Fruit fly (Drosophila melanogaster) whole organism, embryonic: ENCODE results near the gene Spn27A.

Source experiments
- Antp ChIP-seq: fragments of 200-800 bp; sonication (Bioruptor generic); optimal IDR thresholded peaks from 3 replicates; lab custom pipeline; 2016; ENCODE audit warnings: missing biosample characterization, missing genetic modification characterization
- B-H1 ChIP-seq: fragments of 200-800 bp; sonication (Bioruptor generic); IDR thresholded peaks from 3 replicates; pipeline ENCODE4 v1.3.6; 2022; ENCODE audit warnings: missing biosample characterization, missing genetic modification characterization
- BEAF-32 ChIP-seq: fragments of 200-800 bp; sonication (Bioruptor generic); optimal IDR thresholded peaks from 3 replicates; lab custom pipeline; 2017; ENCODE audit warnings: missing biosample characterization, missing genetic modification characterization, mild to moderate bottlenecking, moderate library complexity, missing genetic modification reagents
- CG10209 ChIP-seq: fragments of 200-800 bp; sonication (Bioruptor generic); optimal IDR thresholded peaks from 3 replicates; lab custom pipeline; 2017; ENCODE audit warnings: missing biosample characterization, mild to moderate bottlenecking, missing genetic modification characterization, missing genetic modification reagents
- CG10543 ChIP-seq: fragments of 200-800 bp; sonication (Bioruptor generic); optimal IDR thresholded peaks from 3 replicates; lab custom pipeline; 2017; ENCODE audit warnings: missing biosample characterization, mild to moderate bottlenecking, missing genetic modification characterization, moderate library complexity
- CG10959 ChIP-seq: fragments of 200-800 bp; sonication (Bioruptor generic); IDR thresholded peaks from 2 replicates; pipeline ENCODE4 v1.3.6; 2022; ENCODE audit warnings: missing biosample characterization, missing genetic modification characterization
- CG11093 ChIP-seq: fragments of 200-800 bp; sonication (Bioruptor generic); IDR thresholded peaks from 3 replicates; pipeline ENCODE4 v1.3.6; 2022; ENCODE audit warnings: missing biosample characterization, missing genetic modification characterization
- CG11456 ChIP-seq: fragments of 200-800 bp; sonication (Bioruptor generic); IDR thresholded peaks from 3 replicates; pipeline ENCODE4 v1.3.6; 2022; ENCODE audit warnings: missing biosample characterization, missing genetic modification characterization
- CG11723 ChIP-seq: fragments of 200-800 bp; sonication (Bioruptor generic); optimal IDR thresholded peaks from 2 replicates; lab custom pipeline; 2017; ENCODE audit warnings: missing biosample characterization, mild to moderate bottlenecking, missing genetic modification characterization
- CG12155 ChIP-seq: fragments of 200-800 bp; sonication (Bioruptor generic); optimal IDR thresholded peaks from 3 replicates; lab custom pipeline; 2016; ENCODE audit warnings: missing biosample characterization, missing genetic modification characterization
- CG12299 ChIP-seq: fragments of 200-800 bp; sonication (Bioruptor generic); optimal IDR thresholded peaks from 2 replicates; lab custom pipeline; 2018; ENCODE audit warnings: missing biosample characterization, mild to moderate bottlenecking, missing genetic modification characterization
- CG13775 ChIP-seq: fragments of 200-800 bp; sonication (Bioruptor generic); optimal IDR thresholded peaks from 3 replicates; lab custom pipeline; 2017; ENCODE audit warnings: missing biosample characterization, mild to moderate bottlenecking, missing genetic modification characterization
- CG14441 ChIP-seq: fragments of 200-800 bp; sonication (Bioruptor generic); IDR thresholded peaks from 2 replicates; pipeline ENCODE4 v1.3.6; 2022; ENCODE audit warnings: missing biosample characterization, missing genetic modification characterization
- CG15479 ChIP-seq: fragments of 200-800 bp; sonication (Bioruptor generic); optimal IDR thresholded peaks from 3 replicates; lab custom pipeline; 2019; ENCODE audit warnings: missing biosample characterization, mild to moderate bottlenecking, missing genetic modification characterization, moderate library complexity
- CG2116 ChIP-seq: fragments of 200-800 bp; sonication (Bioruptor generic); optimal IDR thresholded peaks from 3 replicates; lab custom pipeline; 2018; ENCODE audit warnings: missing biosample characterization, mild to moderate bottlenecking, missing genetic modification characterization
- CG34422 ChIP-seq: fragments of 200-800 bp; sonication (Bioruptor generic); IDR thresholded peaks from 3 replicates; pipeline ENCODE4 v1.3.6; 2022; ENCODE audit warnings: missing biosample characterization, missing genetic modification characterization
- CG7372 ChIP-seq: fragments of 200-800 bp; sonication (Bioruptor generic); IDR thresholded peaks from 2 replicates; pipeline ENCODE4 v1.3.6; 2022; ENCODE audit warnings: missing biosample characterization, missing genetic modification characterization
- CG7928 ChIP-seq: fragments of 200-800 bp; sonication (Bioruptor generic); optimal IDR thresholded peaks from 2 replicates; lab custom pipeline; 2017; ENCODE audit warnings: missing biosample characterization, mild to moderate bottlenecking, missing genetic modification characterization
- CG8089 ChIP-seq: fragments of 200-800 bp; sonication (Bioruptor generic); optimal IDR thresholded peaks from 3 replicates; lab custom pipeline; 2016; ENCODE audit warnings: missing biosample characterization, missing genetic modification characterization
- CG8924 ChIP-seq: fragments of 200-800 bp; optimal IDR thresholded peaks from 3 replicates; lab custom pipeline; 2019; ENCODE audit warnings: missing biosample characterization, mild to moderate bottlenecking, missing genetic modification characterization, moderate library complexity
- Dip2 ChIP-seq: fragments of 200-800 bp; sonication (Bioruptor generic); IDR thresholded peaks from 2 replicates; pipeline ENCODE4 v1.3.6; 2022; ENCODE audit warnings: missing biosample characterization, missing genetic modification characterization
- Dp ChIP-seq: fragments of 200-800 bp; sonication (Bioruptor generic); optimal IDR thresholded peaks from 2 replicates; lab custom pipeline; 2018; ENCODE audit warnings: missing biosample characterization, mild to moderate bottlenecking, missing genetic modification characterization, moderate library complexity
- E2f1 ChIP-seq: fragments of 200-800 bp; sonication (Bioruptor generic); IDR thresholded peaks from 2 replicates; pipeline ENCODE4 v1.3.6; 2022; ENCODE audit warnings: missing biosample characterization, missing genetic modification characterization
- Ets97D ChIP-seq: fragments of 200-800 bp; sonication (Bioruptor generic); optimal IDR thresholded peaks from 3 replicates; lab custom pipeline; 2016; ENCODE audit warnings: missing biosample characterization, missing genetic modification characterization
- HmgD ChIP-seq: fragments of 200-800 bp; sonication (Bioruptor generic); optimal IDR thresholded peaks from 3 replicates; lab custom pipeline; 2016; ENCODE audit warnings: missing biosample characterization, missing genetic modification characterization
- Hmr ChIP-seq: fragments of 200-800 bp; sonication (Bioruptor generic); optimal IDR thresholded peaks from 3 replicates; lab custom pipeline; 2017; ENCODE audit warnings: mild to moderate bottlenecking, missing biosample characterization, missing genetic modification reagents, missing genetic modification characterization
- MESR4 ChIP-seq: fragments of 200-800 bp; sonication (Bioruptor generic); optimal IDR thresholded peaks from 2 replicates; lab custom pipeline; 2018; ENCODE audit warnings: missing biosample characterization, mild to moderate bottlenecking, missing genetic modification characterization, moderate library complexity
- Myb ChIP-seq: fragments of 200-800 bp; sonication (Bioruptor generic); optimal IDR thresholded peaks from 2 replicates; lab custom pipeline; 2016; ENCODE audit warnings: missing biosample characterization, missing genetic modification characterization
- Neu2 ChIP-seq: fragments of 200-800 bp; sonication (Bioruptor generic); optimal IDR thresholded peaks from 3 replicates; lab custom pipeline; 2016; ENCODE audit warnings: missing biosample characterization, missing genetic modification characterization, borderline replicate concordance
- Oli ChIP-seq: fragments of 200-800 bp; sonication (Bioruptor generic); optimal IDR thresholded peaks from 2 replicates; lab custom pipeline; 2018; ENCODE audit warnings: missing biosample characterization, mild to moderate bottlenecking, missing genetic modification characterization, moderate library complexity
- PHDP ChIP-seq: fragments of 200-800 bp; sonication (Bioruptor generic); optimal IDR thresholded peaks from 3 replicates; lab custom pipeline; 2018; ENCODE audit warnings: missing biosample characterization, mild to moderate bottlenecking, missing genetic modification characterization, moderate library complexity
- Poxn ChIP-seq: fragments of 200-800 bp; sonication (Bioruptor generic); IDR thresholded peaks from 2 replicates; pipeline ENCODE4 v1.3.6; 2022; ENCODE audit warnings: missing biosample characterization, missing genetic modification characterization
- Ptx1 ChIP-seq: fragments of 200-800 bp; sonication (Bioruptor generic); IDR thresholded peaks from 2 replicates; pipeline ENCODE4 v1.3.6; 2022; ENCODE audit warnings: missing biosample characterization, missing genetic modification characterization
- bcd ChIP-seq: fragments of 200-800 bp; sonication (Bioruptor generic); optimal IDR thresholded peaks from 2 replicates; lab custom pipeline; 2017; ENCODE audit warnings: missing biosample characterization, mild to moderate bottlenecking, missing genetic modification characterization
- dan ChIP-seq: fragments of 200-800 bp; sonication (Bioruptor generic); IDR thresholded peaks from 2 replicates; pipeline ENCODE4 v1.3.6; 2022; ENCODE audit warnings: missing biosample characterization, missing genetic modification characterization
- esg ChIP-seq: fragments of 200-800 bp; sonication (Bioruptor generic); conservative IDR thresholded peaks from 2 replicates; pipeline ENCODE4 v1.3.6; 2022; ENCODE audit warnings: missing biosample characterization, missing genetic modification characterization
- ftz-f1 ChIP-seq: fragments of 200-800 bp; sonication (Bioruptor generic); optimal IDR thresholded peaks from 2 replicates; lab custom pipeline; 2016; ENCODE audit warnings: missing biosample characterization, missing genetic modification characterization
- hb ChIP-seq: fragments of 200-800 bp; sonication (Bioruptor generic); IDR thresholded peaks from 3 replicates; pipeline ENCODE4 v1.3.6; 2022; ENCODE audit warnings: missing biosample characterization, missing genetic modification characterization; ENCODE audit not compliant: partially characterized antibody
- hkb ChIP-seq, 2 experiments: fragments of 200-800 bp in 1 of 2; fragments of >200 bp in 1 of 2; sonication (Bioruptor generic) in 1 of 2; IDR thresholded peaks in 1 of 2; optimal IDR thresholded peaks in 1 of 2; 2 replicates each; pipeline versions ENCODE4 v1.3.6 to Lab custom; 2017 to 2022; ENCODE audit warnings: missing biosample characterization in 1 of 2, missing genetic modification characterization in 1 of 2
- jumu ChIP-seq: fragments of 200-800 bp; sonication (Bioruptor generic); optimal IDR thresholded peaks from 3 replicates; lab custom pipeline; 2016; ENCODE audit warnings: missing biosample characterization, missing genetic modification characterization
- knrl ChIP-seq: fragments of 200-800 bp; sonication (Bioruptor generic); IDR thresholded peaks from 3 replicates; pipeline ENCODE4 v1.3.6; 2022; ENCODE audit warnings: missing biosample characterization, missing genetic modification characterization; ENCODE audit not compliant: partially characterized antibody
- mirr ChIP-seq: fragments of 200-800 bp; sonication (Bioruptor generic); optimal IDR thresholded peaks from 3 replicates; lab custom pipeline; 2018; ENCODE audit warnings: missing biosample characterization, mild to moderate bottlenecking, missing genetic modification characterization
- nerfin-1 ChIP-seq: fragments of 200-800 bp; sonication (Bioruptor generic); optimal IDR thresholded peaks from 3 replicates; lab custom pipeline; 2019; ENCODE audit warnings: missing biosample characterization, mild to moderate bottlenecking, missing genetic modification characterization, moderate library complexity
- odd ChIP-seq: fragments of 200-800 bp; sonication (Bioruptor generic); optimal IDR thresholded peaks from 2 replicates; lab custom pipeline; 2017; ENCODE audit warnings: missing biosample characterization, mild to moderate bottlenecking, missing genetic modification characterization
- otp ChIP-seq: fragments of 200-800 bp; sonication (Bioruptor generic); IDR thresholded peaks from 3 replicates; pipeline ENCODE4, ENCODE4 v1.3.6; 2022; ENCODE audit warnings: missing biosample characterization, missing genetic modification characterization
- row ChIP-seq: fragments of 200-800 bp; sonication (Bioruptor generic); IDR thresholded peaks from 3 replicates; pipeline ENCODE4 v1.3.6; 2022; ENCODE audit warnings: missing biosample characterization, missing genetic modification characterization
- ssp ChIP-seq: fragments of 200-800 bp; sonication (Bioruptor generic); IDR thresholded peaks from 2 replicates; pipeline ENCODE4 v1.3.6; 2022; ENCODE audit warnings: missing biosample characterization, missing genetic modification characterization
- unpg ChIP-seq: fragments of 200-800 bp; sonication (Bioruptor generic); optimal IDR thresholded peaks from 3 replicates; lab custom pipeline; 2018; ENCODE audit warnings: missing biosample characterization, mild to moderate bottlenecking, missing genetic modification characterization, moderate library complexity
- vfl ChIP-seq: fragments of 200-800 bp; sonication (Bioruptor generic); optimal IDR thresholded peaks from 2 replicates; lab custom pipeline; 2016; ENCODE audit warnings: missing biosample characterization, missing genetic modification characterization

Spn27A gene

DNA sequence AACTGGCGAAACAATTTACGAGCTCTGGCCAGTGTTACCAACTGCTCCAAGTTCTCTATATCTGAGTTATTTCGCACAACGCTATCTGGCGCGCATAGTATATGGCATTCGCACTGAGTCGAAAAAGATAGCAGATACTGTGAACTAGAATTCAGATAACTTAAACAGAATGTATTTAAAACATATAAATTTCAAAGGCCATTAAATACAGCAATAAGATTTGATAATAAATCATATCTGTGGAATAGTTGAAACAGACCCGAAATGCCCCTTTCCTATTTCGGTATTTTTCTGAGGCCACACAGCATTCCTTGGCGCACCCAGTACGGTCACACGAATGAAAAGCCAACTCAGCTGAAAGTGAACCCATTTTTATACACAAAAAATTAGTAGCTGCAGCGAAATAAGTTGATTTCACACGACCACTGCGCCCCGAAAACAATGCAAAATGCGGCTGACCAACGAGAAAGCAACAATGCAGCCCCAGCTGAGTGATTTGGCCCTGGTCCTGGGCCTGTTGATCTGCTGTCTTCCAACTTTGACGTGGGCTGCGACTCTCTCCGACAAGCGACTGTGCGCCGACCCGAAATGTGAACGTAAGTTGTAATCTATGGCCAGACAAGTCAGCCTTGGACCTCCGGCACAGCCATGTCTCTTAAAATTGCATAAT, 23.9 kb downstream of the Spn27A start, which contains the start of the genes CG31635 and Tango1 (continued):
- TF ChIP-seq CG10959 (GFP tag; lab: Robert Waterston, UW) = no peak
- TF ChIP-seq CG10543 (GFP tag; lab: Kevin White, UChicago) = peak; percentile 31
- no peak for TF ChIP-seq Neu2 (GFP tag; lab: Kevin White, UChicago)
- TF ChIP-seq jumu (GFP tag; lab: Kevin White, UChicago) = peak; percentile 24
- TF ChIP-seq row (GFP tag; lab: Robert Waterston, UW) = peak; percentile 77
- no peak for TF ChIP-seq mirr (GFP tag; lab: Kevin White, UChicago)
- TF ChIP-seq knrl = peak; percentile 30; the same call in 1 of the 3 replicates
- no peak for TF ChIP-seq CG11456 (GFP tag; lab: Robert Waterston, UW)
- TF ChIP-seq CG11093 (GFP tag; lab: Robert Waterston, UW) = 0 out of 3 replicates have a peak, but pooled peaks have one; percentile 37
- no peak for TF ChIP-seq B-H1
- TF ChIP-seq Antp (GFP tag; lab: Kevin White, UChicago) = peak; percentile 13
- TF ChIP-seq bcd = no peak
- TF ChIP-seq vfl (GFP tag; lab: Kevin White, UChicago) = no peak
- TF ChIP-seq E2f1 (GFP tag; lab: Robert Waterston, UW) = peak; percentile 19; the same call in 1 of the 2 replicates
- TF ChIP-seq Ets97D (GFP tag; lab: Kevin White, UChicago) = peak; percentile 75
- peak; percentile 10 for TF ChIP-seq CG13775 (GFP tag; lab: Kevin White, UChicago)
- no peak for TF ChIP-seq otp (GFP tag; lab: Robert Waterston, UW)
- TF ChIP-seq CG12155 (GFP tag; lab: Kevin White, UChicago) = peak; percentile 6
- peak; percentile 89 for TF ChIP-seq MESR4 (GFP tag; lab: Kevin White, UChicago)
- 0 out of 2 replicates have a peak, but pooled peaks have one; percentile 14 for TF ChIP-seq CG7372 (GFP tag; lab: Robert Waterston, UW)
- no peak for TF ChIP-seq Dip2 (GFP tag; lab: Robert Waterston, UW)
- TF ChIP-seq CG8924 (tag; lab: Kevin White, UChicago) = no peak
- no peak for TF ChIP-seq CG11723 (GFP tag; lab: Kevin White, UChicago)
- TF ChIP-seq Oli (tag; lab: Kevin White, UChicago) = no peak
- TF ChIP-seq Ptx1 (GFP tag; lab: Robert Waterston, UW) = peak; percentile 46; the same call in 1 of the 2 replicates
- TF ChIP-seq Myb = peak; percentile 30
- TF ChIP-seq CG34422 (GFP tag; lab: Robert Waterston, UW) = peak; percentile 46; the same call in 1 of the 3 replicates
- TF ChIP-seq CG8089 (GFP tag; lab: Kevin White, UChicago) = no peak
- no peak for TF ChIP-seq dan (GFP tag; lab: Robert Waterston, UW)
- peak; percentile 95 for TF ChIP-seq hkb (optimal IDR thresholded peaks at IDR 0.05; lab: Kevin White, UChicago)
- TF ChIP-seq hkb (GFP tag; IDR thresholded peaks at IDR 0.05; lab: Robert Waterston, UW) = no peak
- TF ChIP-seq BEAF-32 (GFP tag; lab: Kevin White, UChicago) = peak; percentile 50
- no peak for TF ChIP-seq odd
- TF ChIP-seq CG12299 (tag; lab: Kevin White, UChicago) = peak; percentile 35
- no peak for TF ChIP-seq Hmr (GFP tag; lab: Kevin White, UChicago)
- TF ChIP-seq Dp (GFP tag; lab: Kevin White, UChicago) = peak; percentile 65
- no peak for TF ChIP-seq unpg (GFP tag; lab: Kevin White, UChicago)
- TF ChIP-seq hb (GFP tag; lab: Robert Waterston, UW) = no peak
- 0 out of 2 replicates have a peak, but pooled peaks have one; percentile 14 for TF ChIP-seq CG14441 (GFP tag; lab: Robert Waterston, UW)
- peak; percentile 13 for TF ChIP-seq CG7928 (GFP tag; lab: Kevin White, UChicago)
- peak; percentile 31 for TF ChIP-seq CG15479
- TF ChIP-seq CG2116 (GFP tag; lab: Kevin White, UChicago) = peak; percentile 63
- peak; percentile 7 for TF ChIP-seq CG10209
- TF ChIP-seq ftz-f1 = peak; percentile 40
- TF ChIP-seq HmgD (GFP tag; lab: Kevin White, UChicago) = peak; percentile 28
- TF ChIP-seq nerfin-1 = peak; percentile 46
- TF ChIP-seq esg (GFP tag; lab: Robert Waterston, UW) = no peak
- TF ChIP-seq ssp (GFP tag; lab: Robert Waterston, UW) = peak; percentile 95
- no peak for TF ChIP-seq Poxn (GFP tag; lab: Robert Waterston, UW)
- no peak for TF ChIP-seq PHDP (tag; lab: Kevin White, UChicago)
